Worm (Caenorhabditis elegans): ENCODE results near the gene sel-9.

DNA sequence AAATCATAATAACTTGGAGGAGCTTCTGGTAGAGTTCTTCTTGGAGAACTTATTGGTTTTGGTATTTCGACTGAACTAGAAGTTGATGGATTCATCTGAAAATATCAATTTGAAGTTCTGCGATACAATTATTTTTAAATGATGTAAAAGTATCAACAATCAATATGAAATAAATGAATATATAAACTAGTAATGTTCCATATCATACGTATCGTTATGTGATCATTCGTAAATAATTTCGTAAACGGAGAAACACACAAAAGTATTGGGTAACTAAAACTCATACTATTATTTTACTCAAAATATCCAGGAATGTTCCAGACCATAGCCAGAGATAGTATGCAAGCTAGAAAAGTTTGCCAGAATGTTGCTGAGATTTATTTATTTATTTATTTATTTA, 4.0 kb upstream of the sel-9 start, which contains the start of gene W02D7.8:
- no peak for TF ChIP-seq ceh-34 (tag; optimal IDR thresholded peaks at IDR 0.05)
- no peak for TF ChIP-seq nhr-11 (tag; optimal IDR thresholded peaks at IDR 0.05)
- no peak for TF ChIP-seq C38D4.7 (GFP tag; optimal IDR thresholded peaks at IDR 0.05)
- no peak for TF ChIP-seq F13H6.1 (tag; optimal IDR thresholded peaks at IDR 0.05)
- TF ChIP-seq ref-2 (tag; optimal IDR thresholded peaks at IDR 0.05), result no peak
- TF ChIP-seq rnt-1 (tag; optimal IDR thresholded peaks at IDR 0.05), result no peak
- no peak for TF ChIP-seq pros-1 (tag; optimal IDR thresholded peaks at IDR 0.05)
- no peak for TF ChIP-seq T23F11.4 (GFP tag; optimal IDR thresholded peaks at IDR 0.05)
- TF ChIP-seq ceh-14 (tag; optimal IDR thresholded peaks at IDR 0.05), result no peak
- no peak for TF ChIP-seq ceh-18 (tag; optimal IDR thresholded peaks at IDR 0.05)
- TF ChIP-seq lin-11 (tag; optimal IDR thresholded peaks at IDR 0.05), result no peak

Measured in whole organism, late embryonic.